Worm (Caenorhabditis elegans) whole organism, L1 larva: Measurements from ENCODE around the gene F41F3.9.

Source experiments
- C34B4.2 ChIP-seq: sonication (generic microtip); optimal IDR thresholded peaks from 2 replicates; lab custom pipeline; 2017; ENCODE audit warnings: mild to moderate bottlenecking, missing genetic modification characterization, missing compliant biosample characterization
- Y116A8C.19 ChIP-seq: sonication (generic microtip); optimal IDR thresholded peaks from 2 replicates; lab custom pipeline; 2016; ENCODE audit warnings: missing compliant biosample characterization, missing genetic modification characterization, borderline replicate concordance
- alr-1 ChIP-seq: fragments of 200-800 bp; sonication (Bioruptor generic); optimal IDR thresholded peaks from 2 replicates; lab custom pipeline; 2018; ENCODE audit warnings: borderline replicate concordance, mild to moderate bottlenecking, missing genetic modification characterization, missing compliant biosample characterization
- ama-1 ChIP-seq: fragments of 150-350 bp; optimal IDR thresholded peaks from 2 replicates; lab custom pipeline; 2014
- ceh-63 ChIP-seq: fragments of 200-800 bp; sonication (Bioruptor generic); optimal IDR thresholded peaks from 2 replicates; lab custom pipeline; 2018; ENCODE audit warnings: mild to moderate bottlenecking, missing genetic modification characterization, missing compliant biosample characterization
- ceh-8 ChIP-seq: fragments of 200-800 bp; sonication (Bioruptor generic); optimal IDR thresholded peaks from 2 replicates; lab custom pipeline; 2018; ENCODE audit warnings: mild to moderate bottlenecking, missing genetic modification characterization, moderate library complexity, missing compliant biosample characterization
- ceh-82 ChIP-seq, 3 experiments: fragments of 150-350 bp in 1 of 3; sonication (generic microtip) in 2 of 3; optimal IDR thresholded peaks; 2 replicates each; lab custom pipeline; 2014 to 2017; ENCODE audit warnings: missing biosample characterization in 3 of 3, missing genetic modification characterization in 3 of 3
- ces-1 ChIP-seq: fragments of 150-350 bp; optimal IDR thresholded peaks from 2 replicates; lab custom pipeline; 2014; ENCODE audit warnings: missing biosample characterization, missing genetic modification reagents, missing genetic modification characterization
- dsc-1 ChIP-seq: sonication (generic microtip); optimal IDR thresholded peaks from 2 replicates; lab custom pipeline; 2016; ENCODE audit warnings: mild to moderate bottlenecking, missing genetic modification characterization, missing compliant biosample characterization
- efl-1 ChIP-seq, 4 experiments: fragments of 150-350 bp; optimal IDR thresholded peaks in 3 of 4; peaks in 1 of 4; 1 replicate in 1 of 4; 2 replicates in 3 of 4; lab custom pipeline; 2014; ENCODE audit warnings: missing biosample characterization in 2 of 4, missing genetic modification characterization in 2 of 4, missing genetic modification reagents in 2 of 4
- egl-13 ChIP-seq: sonication (generic microtip); optimal IDR thresholded peaks from 2 replicates; lab custom pipeline; 2016; ENCODE audit warnings: missing genotype, missing genetic modification reagents, missing genetic modification characterization, missing compliant biosample characterization
- ets-5 ChIP-seq: fragments of 200-800 bp; sonication (Bioruptor generic); IDR thresholded peaks from 2 replicates; pipeline ENCODE4 v1.3.6; 2022; ENCODE audit warnings: missing genetic modification characterization, missing compliant biosample characterization
- fkh-10 ChIP-seq: sonication (generic microtip); optimal IDR thresholded peaks from 2 replicates; lab custom pipeline; 2017; ENCODE audit warnings: missing biosample characterization, missing genetic modification reagents, missing genetic modification characterization
- fkh-4 ChIP-seq: sonication (generic microtip); optimal IDR thresholded peaks from 2 replicates; lab custom pipeline; 2016; ENCODE audit warnings: missing compliant biosample characterization, missing genetic modification characterization, borderline replicate concordance
- fkh-8 ChIP-seq: sonication (generic microtip); optimal IDR thresholded peaks from 2 replicates; lab custom pipeline; 2016; ENCODE audit warnings: mild to moderate bottlenecking, missing genetic modification characterization, missing compliant biosample characterization
- fos-1 ChIP-seq: fragments of 150-350 bp; optimal IDR thresholded peaks from 2 replicates; lab custom pipeline; 2014; ENCODE audit warnings: missing biosample characterization, missing genetic modification characterization
- hlh-4 ChIP-seq: sonication (generic microtip); optimal IDR thresholded peaks from 2 replicates; lab custom pipeline; 2016; ENCODE audit warnings: mild to moderate bottlenecking, missing genetic modification characterization, missing compliant biosample characterization
- lin-13 ChIP-seq: fragments of 150-350 bp; optimal IDR thresholded peaks from 2 replicates; lab custom pipeline; 2014; ENCODE audit warnings: missing biosample characterization, missing genetic modification reagents, missing genetic modification characterization
- lin-35 ChIP-seq, 2 experiments: fragments of 150-350 bp; optimal IDR thresholded peaks; 2 replicates each; lab custom pipeline; 2014; ENCODE audit warnings: missing biosample characterization in 2 of 2, missing genetic modification characterization in 2 of 2, missing genetic modification reagents in 2 of 2
- lin-39 ChIP-seq: fragments of 150-350 bp; optimal IDR thresholded peaks from 2 replicates; lab custom pipeline; 2014; ENCODE audit warnings: missing biosample characterization, missing genetic modification reagents, missing genetic modification characterization
- lir-3 ChIP-seq: sonication (generic microtip); optimal IDR thresholded peaks from 2 replicates; lab custom pipeline; 2016; ENCODE audit warnings: mild to moderate bottlenecking, missing genetic modification characterization, moderate library complexity, missing compliant biosample characterization; ENCODE audit not compliant: poor library complexity
- lsy-2 ChIP-seq, 2 experiments: fragments of 150-350 bp; optimal IDR thresholded peaks; 2 replicates each; lab custom pipeline; 2014; ENCODE audit warnings: missing biosample characterization in 2 of 2, missing genetic modification characterization in 2 of 2
- mef-2 ChIP-seq: fragments of 150-350 bp; optimal IDR thresholded peaks from 2 replicates; lab custom pipeline; 2014; ENCODE audit warnings: missing biosample characterization, missing genetic modification characterization
- mep-1 ChIP-seq: fragments of 150-350 bp; optimal IDR thresholded peaks from 2 replicates; lab custom pipeline; 2014; ENCODE audit warnings: missing biosample characterization, missing genetic modification characterization
- nhr-20 ChIP-seq: sonication (generic microtip); optimal IDR thresholded peaks from 2 replicates; lab custom pipeline; 2016; ENCODE audit warnings: mild to moderate bottlenecking, missing genetic modification characterization, missing compliant biosample characterization
- nhr-237 ChIP-seq: fragments of 150-350 bp; optimal IDR thresholded peaks from 2 replicates; lab custom pipeline; 2014; ENCODE audit warnings: missing biosample characterization, missing genetic modification characterization
- nhr-28 ChIP-seq: fragments of 150-350 bp; optimal IDR thresholded peaks from 2 replicates; lab custom pipeline; 2014; ENCODE audit warnings: missing biosample characterization, missing genetic modification characterization
- nhr-71 ChIP-seq: sonication (generic microtip); optimal IDR thresholded peaks from 2 replicates; lab custom pipeline; 2016; ENCODE audit warnings: mild to moderate bottlenecking, missing genetic modification characterization, moderate library complexity, missing compliant biosample characterization
- nhr-77 ChIP-seq: fragments of 150-350 bp; optimal IDR thresholded peaks from 2 replicates; lab custom pipeline; 2014; ENCODE audit warnings: missing biosample characterization, missing genetic modification characterization
- nhr-85 ChIP-seq: sonication (generic microtip); peaks from one replicate; lab custom pipeline; 2016; ENCODE audit warnings: missing genetic modification characterization, inconsistent platforms, missing compliant biosample characterization
- pag-3 ChIP-seq: sonication (generic microtip); optimal IDR thresholded peaks from 2 replicates; lab custom pipeline; 2017; ENCODE audit warnings: missing genetic modification characterization, mild to moderate bottlenecking, missing compliant biosample characterization, antibody characterized with exemption, borderline replicate concordance; ENCODE audit not compliant: insufficient read depth
- pax-3 ChIP-seq: fragments of 200-800 bp; sonication (Bioruptor generic); optimal IDR thresholded peaks from 2 replicates; lab custom pipeline; 2018; ENCODE audit warnings: mild to moderate bottlenecking, missing genetic modification characterization, moderate library complexity, missing compliant biosample characterization
- pqm-1 ChIP-seq: sonication (generic microtip); optimal IDR thresholded peaks from 3 replicates; lab custom pipeline; 2017; ENCODE audit warnings: missing biosample characterization, missing genetic modification characterization
- snpc-4 ChIP-seq: fragments of 150-350 bp; optimal IDR thresholded peaks from 2 replicates; lab custom pipeline; 2014; ENCODE audit warnings: missing biosample characterization, missing genetic modification characterization
- zip-4 ChIP-seq: fragments of 200-800 bp; sonication (Bioruptor generic); optimal IDR thresholded peaks from 2 replicates; lab custom pipeline; 2018; ENCODE audit warnings: mild to moderate bottlenecking, missing genetic modification characterization, moderate library complexity, missing compliant biosample characterization
- ztf-11 ChIP-seq, 2 experiments: sonication (generic microtip); optimal IDR thresholded peaks; 2 replicates each; lab custom pipeline; 2016 to 2017; ENCODE audit warnings: missing genetic modification characterization in 2 of 2, missing biosample characterization in 1 of 2, missing compliant biosample characterization in 1 of 2
- ztf-4 ChIP-seq: fragments of 150-350 bp; optimal IDR thresholded peaks from 2 replicates; lab custom pipeline; 2014; ENCODE audit warnings: missing biosample characterization, missing genetic modification characterization

The F41F3.9 gene

DNA sequence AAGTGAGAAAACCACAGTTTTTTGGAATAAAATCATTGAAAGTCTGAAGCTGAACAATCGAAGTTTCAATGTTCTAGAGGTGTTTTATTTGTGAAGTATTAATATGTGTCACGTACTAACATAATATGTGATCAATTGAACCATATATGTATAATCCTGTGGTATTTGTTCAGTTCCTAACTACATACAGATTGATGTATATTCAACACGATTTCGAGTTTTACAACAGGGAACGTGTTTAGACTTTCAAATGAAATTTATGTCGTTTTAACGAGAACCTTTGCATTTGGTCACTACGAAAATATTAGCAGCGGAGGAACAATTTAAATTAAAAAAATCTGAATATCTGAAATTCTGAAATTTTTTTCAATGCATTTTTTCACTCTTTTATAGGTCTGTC lies 19.2 kb downstream of the F41F3.9 start, which contains the start of gene K03B4.8:
K03B4.8 (minus strand) TSS at position 101 of the 400 bp plus-strand sequence.
- TF ChIP-seq nhr-71 (no peak), pqm-1 (tag; lab: Kevin White, UChicago) (no peak), mep-1 (tag; lab: Kevin White, UChicago) (no peak), ceh-82 (tag; optimal IDR thresholded peaks at IDR 0.05; lab: Kevin White, UChicago) (no peak), hlh-4 (tag; lab: Kevin White, UChicago) (no peak), nhr-85 (tag; lab: Kevin White, UChicago) (no peak), lir-3 (no peak), lin-13 (GFP tag; lab: Kevin White, UChicago) (no peak), ces-1 (GFP tag; lab: Kevin White, UChicago) (no peak), dsc-1 (tag; lab: Kevin White, UChicago) (no peak), nhr-77 (tag; lab: Kevin White, UChicago) (no peak), fkh-8 (tag; lab: Kevin White, UChicago) (no peak)

DNA sequence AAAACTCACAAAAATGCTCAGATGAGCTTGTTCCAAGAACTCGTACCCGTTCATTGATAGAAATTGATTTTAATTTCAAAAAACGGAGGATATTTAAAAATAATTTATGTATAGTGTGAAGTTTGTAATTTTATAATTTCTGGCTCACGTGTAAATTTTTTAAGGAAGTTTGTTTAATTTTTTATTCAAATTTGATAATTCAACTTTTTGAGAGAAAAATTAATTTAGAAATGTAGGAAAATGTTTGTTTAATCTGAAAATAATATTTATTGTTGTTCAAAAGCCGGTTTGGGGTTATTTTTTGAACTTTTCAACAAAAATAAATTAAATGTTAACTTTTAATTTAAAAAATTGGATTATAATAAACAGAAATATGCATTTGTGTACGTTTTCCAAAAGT lies 20.8 kb downstream of the F41F3.9 start, which contains the start of gene K03B4.6:
K03B4.6 (minus strand) TSS at position 101 of the 400 bp plus-strand sequence.
- TF ChIP-seq fkh-4 (tag; lab: Kevin White, UChicago) (no peak), lin-35 (GFP tag; optimal IDR thresholded peaks at IDR 0.05; lab: Kevin White, UChicago) (no peak), ceh-63 (GFP tag; lab: Kevin White, UChicago) (no peak), nhr-77 (tag; lab: Kevin White, UChicago) (no peak), Y116A8C.19 (no peak), lsy-2 (tag; optimal IDR thresholded peaks at IDR 0.05; lab: Kevin White, UChicago) (no peak)

ce11 chrV:4676812-4677211 lies 21.5 kb downstream of the F41F3.9 start:
- TF ChIP-seq nhr-20 (tag; lab: Kevin White, UChicago) (no peak), pax-3 (tag; lab: Kevin White, UChicago) (no peak), nhr-85 (tag; lab: Kevin White, UChicago) (no peak), ceh-8 (no peak), ztf-4 (tag; lab: Kevin White, UChicago) (no peak), ztf-11 (tag; optimal IDR thresholded peaks at IDR 0.05; lab: Kevin White, UChicago) (no peak), dsc-1 (tag; lab: Kevin White, UChicago) (no peak), efl-1 (optimal IDR thresholded peaks at IDR 0.05; lab: Kevin White, UChicago) (no peak), efl-1 (GFP tag; optimal IDR thresholded peaks at IDR 0.05 in 1 of 2; lab: Kevin White, UChicago) (no peak), nhr-28 (tag; lab: Kevin White, UChicago) (no peak), fkh-10 (no peak)

DNA sequence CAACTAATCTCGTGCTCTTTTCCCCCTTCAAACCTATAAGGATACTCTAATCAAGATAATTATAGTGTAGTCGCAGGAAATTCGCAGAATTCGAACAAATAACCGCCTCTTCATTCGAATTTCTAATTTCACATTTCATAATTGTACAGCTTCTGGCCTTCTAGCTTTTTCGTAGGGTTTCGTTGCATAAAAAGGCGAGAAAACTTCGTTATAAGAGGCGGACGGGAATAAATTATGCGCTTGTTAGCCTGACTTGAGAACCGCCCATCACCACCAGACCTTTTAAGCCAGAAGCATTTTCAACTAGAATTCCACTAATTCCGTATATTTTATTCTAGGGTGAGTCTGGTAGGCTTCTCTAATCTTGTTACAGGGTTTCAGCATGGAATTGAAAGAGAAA lies 26.4 kb downstream of the F41F3.9 start, which contains the start of gene K03B4.4:
K03B4.4 (plus strand) TSS at position 301 of the 400 bp plus-strand sequence.
- peak; percentile 39 for TF ChIP-seq pax-3 (tag; lab: Kevin White, UChicago)
- TF ChIP-seq dsc-1 (tag; lab: Kevin White, UChicago): peak; percentile 27
- TF ChIP-seq pag-3 (tag; lab: Kevin White, UChicago): no peak
- TF ChIP-seq fkh-8 (tag; lab: Kevin White, UChicago): peak; percentile 15
- TF ChIP-seq ets-5 (GFP tag; lab: Robert Waterston, UW): no peak

ce11 chrV:4684137-4684536 lies 28.9 kb downstream of the F41F3.9 start:
- TF ChIP-seq ceh-82 (tag; optimal IDR thresholded peaks at IDR 0.05; lab: Kevin White, UChicago) (no peak), fkh-4 (tag; lab: Kevin White, UChicago) (no peak), nhr-20 (tag; lab: Kevin White, UChicago) (no peak), ztf-4 (tag; lab: Kevin White, UChicago) (no peak), ama-1 (no peak), alr-1 (no peak), dsc-1 (tag; lab: Kevin White, UChicago) (no peak), nhr-85 (tag; lab: Kevin White, UChicago) (no peak), C34B4.2 (no peak), nhr-237 (tag; lab: Kevin White, UChicago) (no peak), mef-2 (no peak), zip-4 (GFP tag; lab: Kevin White, UChicago) (no peak), lin-39 (tag; lab: Kevin White, UChicago) (no peak), egl-13 (no peak), snpc-4 (no peak), fos-1 (tag; lab: Kevin White, UChicago) (no peak), hlh-4 (tag; lab: Kevin White, UChicago) (no peak)
